Worm (Caenorhabditis elegans) whole organism, early embryonic: ENCODE data around the gene slc-25A18.2.

ENCODE experiments used
- B0310.2 ChIP-seq: sonication (generic microtip); optimal IDR thresholded peaks from 2 replicates; lab custom pipeline; 2016; ENCODE audit warnings: mild to moderate bottlenecking, missing genetic modification characterization, missing compliant biosample characterization
- F13C5.2 ChIP-seq: sonication (generic microtip); optimal IDR thresholded peaks from 2 replicates; lab custom pipeline; 2017; ENCODE audit warnings: mild to moderate bottlenecking, missing genetic modification characterization, inconsistent platforms, missing compliant biosample characterization
- aly-1 ChIP-seq: sonication (generic microtip); optimal IDR thresholded peaks from 2 replicates; lab custom pipeline; 2016; ENCODE audit warnings: missing genetic modification characterization, missing compliant biosample characterization
- ama-1 ChIP-seq: fragments of 150-350 bp; optimal IDR thresholded peaks from 2 replicates; lab custom pipeline; 2014
- ceh-13 ChIP-seq: fragments of 200-800 bp; sonication (Bioruptor generic); optimal IDR thresholded peaks from 2 replicates; lab custom pipeline; 2018; ENCODE audit warnings: mild to moderate bottlenecking, missing genetic modification characterization, missing compliant biosample characterization
- ceh-36 ChIP-seq: sonication (generic microtip); optimal IDR thresholded peaks from 2 replicates; lab custom pipeline; 2016; ENCODE audit warnings: missing genetic modification characterization, inconsistent platforms, missing compliant biosample characterization
- ets-7 ChIP-seq: sonication (generic microtip); optimal IDR thresholded peaks from 2 replicates; lab custom pipeline; 2016; ENCODE audit warnings: missing genotype, missing genetic modification characterization, missing compliant biosample characterization
- flt-1 ChIP-seq: fragments of 200-800 bp; sonication (Bioruptor generic); IDR thresholded peaks from 2 replicates; pipeline ENCODE4 v1.3.6; 2022; ENCODE audit warnings: missing genetic modification characterization, missing compliant biosample characterization
- hmbx-1 ChIP-seq: sonication (generic microtip); optimal IDR thresholded peaks from 2 replicates; lab custom pipeline; 2016; ENCODE audit warnings: mild to moderate bottlenecking, missing genetic modification characterization, missing compliant biosample characterization
- hmg-4 ChIP-seq: fragments of 200-800 bp; sonication (Bioruptor generic); optimal IDR thresholded peaks from 2 replicates; lab custom pipeline; 2018; ENCODE audit warnings: mild to moderate bottlenecking, missing genetic modification characterization, missing compliant biosample characterization
- hnd-1 ChIP-seq: sonication (generic microtip); optimal IDR thresholded peaks from 2 replicates; lab custom pipeline; 2016; ENCODE audit warnings: missing genetic modification characterization, missing compliant biosample characterization
- pes-1 ChIP-seq: fragments of 200-800 bp; sonication (Bioruptor generic); IDR thresholded peaks from 2 replicates; pipeline ENCODE4 v1.3.6; 2022; ENCODE audit warnings: missing genetic modification reagents, missing genetic modification characterization, missing compliant biosample characterization
- scrt-1 ChIP-seq: fragments of 200-800 bp; sonication (Bioruptor generic); IDR thresholded peaks from 2 replicates; pipeline ENCODE4 v1.3.6; 2022; ENCODE audit warnings: missing genetic modification characterization, missing compliant biosample characterization
- sea-1 ChIP-seq: fragments of 200-800 bp; sonication (Bioruptor generic); conservative IDR thresholded peaks from 2 replicates; pipeline ENCODE4 v1.3.6; 2022; ENCODE audit warnings: missing genetic modification characterization, missing compliant biosample characterization
- tbx-11 ChIP-seq: fragments of 200-800 bp; sonication (Bioruptor generic); IDR thresholded peaks from 2 replicates; pipeline ENCODE4 v1.3.6; 2022; ENCODE audit warnings: missing genetic modification characterization, missing compliant biosample characterization
- tbx-37 ChIP-seq: fragments of 200-800 bp; sonication (Bioruptor generic); conservative IDR thresholded peaks from 2 replicates; pipeline ENCODE4 v1.3.6; 2022; ENCODE audit warnings: missing genetic modification reagents, missing genetic modification characterization, missing compliant biosample characterization
- tra-4 ChIP-seq: sonication (generic microtip); optimal IDR thresholded peaks from 2 replicates; lab custom pipeline; 2017; ENCODE audit warnings: missing genetic modification characterization, missing compliant biosample characterization

The slc-25A18.2 gene

ce11 chrIV:7474826-7475225 is at the start of gene slc-25A18.2:
TSS of gene slc-25A18.2 (plus strand) at chrIV:7475041.
- TF ChIP-seq hmg-4 (GFP tag; lab: Kevin White, UChicago), result no peak
- TF ChIP-seq pes-1 (GFP tag; lab: Robert Waterston, UW), result no peak
- no peak for TF ChIP-seq hmbx-1 (tag; lab: Kevin White, UChicago)
- no peak for TF ChIP-seq aly-1 (tag; lab: Kevin White, UChicago)
- TF ChIP-seq flt-1 (GFP tag; lab: Robert Waterston, UW), result no peak
- no peak for TF ChIP-seq F13C5.2
- no peak for TF ChIP-seq tbx-37 (GFP tag; lab: Robert Waterston, UW)
- TF ChIP-seq ets-7 (tag; lab: Kevin White, UChicago), result no peak
- TF ChIP-seq tra-4 (tag; lab: Kevin White, UChicago), result no peak
- no peak for TF ChIP-seq ceh-13 (GFP tag; lab: Kevin White, UChicago)
- no peak for TF ChIP-seq ceh-36 (tag; lab: Kevin White, UChicago)
- no peak for TF ChIP-seq B0310.2 (tag; lab: Kevin White, UChicago)
- TF ChIP-seq sea-1, result no peak
- no peak for TF ChIP-seq tbx-11 (GFP tag; lab: Robert Waterston, UW)
- TF ChIP-seq ama-1, result no peak
- TF ChIP-seq hnd-1 (tag; lab: Kevin White, UChicago), result no peak
- TF ChIP-seq scrt-1 (GFP tag; lab: Robert Waterston, UW), result no peak

- no peak for TF ChIP-seq F13C5.2
- no peak for TF ChIP-seq tbx-37 (GFP tag; lab: Robert Waterston, UW)
- no peak for TF ChIP-seq tbx-11 (GFP tag; lab: Robert Waterston, UW)
- TF ChIP-seq aly-1 (tag; lab: Kevin White, UChicago), result no peak
- no peak for TF ChIP-seq hnd-1 (tag; lab: Kevin White, UChicago)
- TF ChIP-seq ceh-36 (tag; lab: Kevin White, UChicago), result no peak
- TF ChIP-seq tra-4 (tag; lab: Kevin White, UChicago), result no peak
- TF ChIP-seq hmg-4 (GFP tag; lab: Kevin White, UChicago), result no peak
- no peak for TF ChIP-seq ets-7 (tag; lab: Kevin White, UChicago)
- no peak for TF ChIP-seq ama-1
- no peak for TF ChIP-seq flt-1 (GFP tag; lab: Robert Waterston, UW)
Observed at ce11 chrIV:7426055-7426454, 48.8 kb upstream of the slc-25A18.2 start.

- TF ChIP-seq pes-1 (GFP tag; lab: Robert Waterston, UW), result no peak
- TF ChIP-seq aly-1 (tag; lab: Kevin White, UChicago), result no peak
- TF ChIP-seq tbx-37 (GFP tag; lab: Robert Waterston, UW), result no peak
- no peak for TF ChIP-seq sea-1
- TF ChIP-seq hnd-1 (tag; lab: Kevin White, UChicago), result no peak
- no peak for TF ChIP-seq hmg-4 (GFP tag; lab: Kevin White, UChicago)
- no peak for TF ChIP-seq B0310.2 (tag; lab: Kevin White, UChicago)
Observed at ce11 chrIV:7428347-7428746, 46.5 kb upstream of the slc-25A18.2 start.

ce11 chrIV:7428998-7429397 is 45.8 kb upstream of the slc-25A18.2 start:
- TF ChIP-seq hnd-1 (tag; lab: Kevin White, UChicago), result no peak
- no peak for TF ChIP-seq F13C5.2
- no peak for TF ChIP-seq hmbx-1 (tag; lab: Kevin White, UChicago)
- no peak for TF ChIP-seq pes-1 (GFP tag; lab: Robert Waterston, UW)
- TF ChIP-seq scrt-1 (GFP tag; lab: Robert Waterston, UW), result no peak
- TF ChIP-seq ceh-36 (tag; lab: Kevin White, UChicago), result no peak
- TF ChIP-seq sea-1, result no peak
- TF ChIP-seq tra-4 (tag; lab: Kevin White, UChicago), result no peak

ce11 chrIV:7433858-7434257 is 41.0 kb upstream of the slc-25A18.2 start, which contains the start of gene B0496.11:
TSS of gene B0496.11 (minus strand) at chrIV:7433958.
- TF ChIP-seq F13C5.2 (no peak), ceh-36 (tag; lab: Kevin White, UChicago) (no peak), tbx-11 (GFP tag; lab: Robert Waterston, UW) (no peak), flt-1 (GFP tag; lab: Robert Waterston, UW) (no peak), B0310.2 (tag; lab: Kevin White, UChicago) (no peak), tbx-37 (GFP tag; lab: Robert Waterston, UW) (no peak)

- TF ChIP-seq flt-1 (GFP tag; lab: Robert Waterston, UW) (no peak), pes-1 (GFP tag; lab: Robert Waterston, UW) (no peak), ceh-13 (GFP tag; lab: Kevin White, UChicago) (no peak), ceh-36 (tag; lab: Kevin White, UChicago) (no peak), sea-1 (no peak), tra-4 (tag; lab: Kevin White, UChicago) (no peak), ama-1 (no peak), hnd-1 (tag; lab: Kevin White, UChicago) (no peak), B0310.2 (tag; lab: Kevin White, UChicago) (no peak), tbx-37 (GFP tag; lab: Robert Waterston, UW) (no peak)
Observed at ce11 chrIV:7439377-7439776, 35.5 kb upstream of the slc-25A18.2 start.

ce11 chrIV:7440238-7440637 is 34.6 kb upstream of the slc-25A18.2 start:
- TF ChIP-seq tbx-11 (GFP tag; lab: Robert Waterston, UW) (no peak), flt-1 (GFP tag; lab: Robert Waterston, UW) (no peak), sea-1 (no peak), ceh-13 (GFP tag; lab: Kevin White, UChicago) (no peak), pes-1 (GFP tag; lab: Robert Waterston, UW) (no peak), hnd-1 (tag; lab: Kevin White, UChicago) (no peak), scrt-1 (GFP tag; lab: Robert Waterston, UW) (no peak), F13C5.2 (no peak), ets-7 (tag; lab: Kevin White, UChicago) (no peak)

- peak; percentile 53 for TF ChIP-seq pes-1 (GFP tag; lab: Robert Waterston, UW)
- peak; percentile 33; the same call in 1 of the 2 replicates for TF ChIP-seq flt-1 (GFP tag; lab: Robert Waterston, UW)
Observed at ce11 chrIV:7440985-7441384, 33.9 kb upstream of the slc-25A18.2 start.
